Fruit fly (Drosophila melanogaster): ENCODE measurements around the gene bru3.

Gene bru3

DNA sequence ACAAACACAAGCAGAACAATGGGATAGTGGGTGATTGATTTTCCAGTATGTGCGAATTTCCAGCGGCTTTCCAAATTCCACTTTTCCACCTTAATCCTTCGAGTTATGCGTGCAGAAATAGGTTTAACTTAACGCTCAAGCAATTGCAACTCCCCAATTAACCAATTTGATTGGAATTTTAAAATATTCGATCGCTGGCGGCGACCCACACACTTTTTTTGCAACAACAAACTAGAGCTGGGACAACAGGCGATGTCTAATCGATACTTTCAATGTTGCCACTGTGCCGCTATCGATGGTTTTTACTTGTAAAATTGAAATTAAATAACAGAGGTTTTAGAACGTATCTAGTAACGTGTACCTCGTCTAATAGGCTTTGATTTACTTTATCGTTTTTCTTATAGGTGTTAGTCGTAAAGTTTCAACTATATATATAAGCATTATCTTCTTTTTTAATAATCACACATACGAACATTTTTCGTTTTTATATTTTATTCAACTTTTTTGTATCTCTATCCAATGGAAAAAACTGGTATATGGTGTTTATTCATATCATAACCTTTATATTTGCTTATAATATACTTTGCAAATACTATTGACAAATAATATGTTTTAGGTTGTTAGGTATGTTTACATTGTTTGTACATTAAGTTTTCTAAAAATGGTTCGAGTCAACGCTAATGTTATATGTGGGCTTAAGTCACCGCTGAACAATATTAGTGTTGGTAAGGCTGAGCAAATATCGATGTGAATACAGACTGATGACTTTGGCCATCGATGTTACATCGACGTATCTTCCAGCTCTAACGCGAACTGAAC lies 316.9 kb downstream of the bru3 start, which contains the start of the genes Abp1 and Tgi (continued):
- TF ChIP-seq CG7963 (GFP tag; IDR thresholded peaks at IDR 0.05; ENCODE audit: partially characterized antibody) (peak; percentile 84), CG17612 (GFP tag; IDR thresholded peaks at IDR 0.05) (no peak), CG15601 (tag; optimal IDR thresholded peaks at IDR 0.05) (peak; percentile 49), CG10147 (GFP tag; optimal IDR thresholded peaks at IDR 0.05) (no peak), nerfin-2 (GFP tag; IDR thresholded peaks at IDR 0.05; ENCODE audit: partially characterized antibody) (peak; percentile 62), crc (GFP tag; optimal IDR thresholded peaks at IDR 0.05) (no peak), CG33213 (GFP tag; optimal IDR thresholded peaks at IDR 0.05) (peak; percentile 61), ac (GFP tag; optimal IDR thresholded peaks at IDR 0.05) (no peak), CG32767 (GFP tag; IDR thresholded peaks at IDR 0.05) (no peak), tna (GFP tag; IDR thresholded peaks at IDR 0.05; ENCODE audit: partially characterized antibody) (peak; percentile 69), knrl (GFP tag; IDR thresholded peaks at IDR 0.05; ENCODE audit: partially characterized antibody) (peak; percentile 79), peb (GFP tag; IDR thresholded peaks at IDR 0.05) (no peak), eyg (GFP tag; optimal IDR thresholded peaks at IDR 0.05) (no peak), slou (GFP tag; optimal IDR thresholded peaks at IDR 0.05) (no peak), usp (GFP tag; optimal IDR thresholded peaks at IDR 0.05) (no peak), ems (GFP tag; optimal IDR thresholded peaks at IDR 0.05) (no peak), CG11695 (GFP tag; IDR thresholded peaks at IDR 0.05) (no peak), lola (GFP tag; optimal IDR thresholded peaks at IDR 0.05) (peak in 1 of 3 experiments; percentile 37), CG3163 (GFP tag; optimal IDR thresholded peaks at IDR 0.05) (peak; percentile 10), HmgD (GFP tag; optimal IDR thresholded peaks at IDR 0.05) (peak; percentile 16), Tbp (GFP tag; optimal IDR thresholded peaks at IDR 0.05) (no peak), Dip2 (GFP tag; IDR thresholded peaks at IDR 0.05) (no peak), sens (GFP tag) (peak; percentile 47), E2f1 (GFP tag; IDR thresholded peaks at IDR 0.05) (no peak), Ada2b (GFP tag; IDR thresholded peaks at IDR 0.05) (no peak), Hr39 (optimal IDR thresholded peaks at IDR 0.05) (no peak), lbe (GFP tag; optimal IDR thresholded peaks at IDR 0.05) (peak; percentile 14), CG12219 (GFP tag; optimal IDR thresholded peaks at IDR 0.05) (no peak), mam (GFP tag; optimal IDR thresholded peaks at IDR 0.05) (peak; percentile 72), CG8944 (GFP tag; optimal IDR thresholded peaks at IDR 0.05) (peak; percentile 8), CG2120 (GFP tag; optimal IDR thresholded peaks at IDR 0.05) (peak; percentile 71), CG7745 (tag; optimal IDR thresholded peaks at IDR 0.05) (no peak), CG14441 (GFP tag; IDR thresholded peaks at IDR 0.05) (no peak), Usf (GFP tag; optimal IDR thresholded peaks at IDR 0.05) (no peak), CG12071 (GFP tag; optimal IDR thresholded peaks at IDR 0.05) (no peak), hth (optimal IDR thresholded peaks at IDR 0.05) (no peak), ken (GFP tag; IDR thresholded peaks at IDR 0.05) (peak; percentile 73; the same call in 2 of the 3 replicates), Sin3A (optimal IDR thresholded peaks at IDR 0.05) (no peak), CG16779 (GFP tag; IDR thresholded peaks at IDR 0.05) (no peak), jumu (GFP tag; optimal IDR thresholded peaks at IDR 0.05) (peak; percentile 19), Xrp1 (GFP tag; IDR thresholded peaks at IDR 0.05) (no peak), Spps (tag; optimal IDR thresholded peaks at IDR 0.05) (no peak), bcd (GFP tag; optimal IDR thresholded peaks at IDR 0.05) (no peak), slp2 (GFP tag; optimal IDR thresholded peaks at IDR 0.05) (no peak), CG9876 (GFP tag; optimal IDR thresholded peaks at IDR 0.05) (peak; percentile 44), lov (optimal IDR thresholded peaks at IDR 0.05) (no peak), lov (GFP tag; IDR thresholded peaks at IDR 0.05) (no peak), CG10267 (tag; optimal IDR thresholded peaks at IDR 0.05) (peak; percentile 93), Rfx (GFP tag; IDR thresholded peaks at IDR 0.05) (peak; percentile 76), tll (GFP tag; optimal IDR thresholded peaks at IDR 0.05) (no peak), ind (GFP tag; optimal IDR thresholded peaks at IDR 0.05) (peak; percentile 33), nau (GFP tag; optimal IDR thresholded peaks at IDR 0.05) (no peak)

Measured in whole organism, embryonic.